Fruit fly (Drosophila melanogaster) whole organism, adult: ENCODE data around the gene CG8671.
A peak's percentile ranks its signal among the peaks of the same experiment; 100 is the strongest.

Experiments
- CG11617 ChIP-seq: fragments of 200-800 bp; sonication (Bioruptor generic); optimal IDR thresholded peaks from 2 replicates; lab custom pipeline; 2017; ENCODE audit warnings: mild to moderate bottlenecking, missing biosample characterization, missing genetic modification reagents, missing genetic modification characterization
- CG14711 ChIP-seq: fragments of 200-800 bp; sonication (Bioruptor generic); optimal IDR thresholded peaks from 2 replicates; lab custom pipeline; 2018; ENCODE audit warnings: missing biosample characterization, mild to moderate bottlenecking, missing genetic modification characterization, moderate library complexity
- CG1620 ChIP-seq: fragments of 200-800 bp; sonication (Bioruptor generic); optimal IDR thresholded peaks from 2 replicates; lab custom pipeline; 2016; ENCODE audit warnings: missing biosample characterization, missing genetic modification characterization
- CG33017 ChIP-seq: fragments of 200-800 bp; sonication (Bioruptor generic); optimal IDR thresholded peaks from 2 replicates; lab custom pipeline; 2018; ENCODE audit warnings: missing biosample characterization, mild to moderate bottlenecking, missing genetic modification characterization, moderate library complexity
- CG7045 ChIP-seq: fragments of 200-800 bp; sonication (Bioruptor generic); optimal IDR thresholded peaks from 2 replicates; lab custom pipeline; 2017; ENCODE audit warnings: missing biosample characterization, mild to moderate bottlenecking, missing genetic modification characterization
- Crg-1 ChIP-seq: fragments of 200-800 bp; sonication (Bioruptor generic); optimal IDR thresholded peaks from 2 replicates; lab custom pipeline; 2016; ENCODE audit warnings: missing biosample characterization, missing genetic modification characterization
- Hr96 ChIP-seq: fragments of 200-800 bp; sonication (Bioruptor generic); optimal IDR thresholded peaks from 2 replicates; lab custom pipeline; 2016; ENCODE audit warnings: missing biosample characterization, missing genetic modification characterization
- Mnt ChIP-seq: fragments of 200-800 bp; sonication (Bioruptor generic); optimal IDR thresholded peaks from 2 replicates; lab custom pipeline; 2016; ENCODE audit warnings: missing biosample characterization, mild to moderate bottlenecking, missing genetic modification characterization
- bab1 ChIP-seq: fragments of 200-800 bp; sonication (Bioruptor generic); optimal IDR thresholded peaks from 3 replicates; lab custom pipeline; 2019; ENCODE audit warnings: missing biosample characterization, mild to moderate bottlenecking, missing genetic modification characterization, moderate library complexity
- cic ChIP-seq: fragments of 200-800 bp; sonication (Bioruptor generic); optimal IDR thresholded peaks from 2 replicates; lab custom pipeline; 2017; ENCODE audit warnings: missing biosample characterization, mild to moderate bottlenecking, missing genetic modification characterization, moderate library complexity
- kay ChIP-seq: fragments of 200-800 bp; sonication (Bioruptor generic); peaks from one replicate; lab custom pipeline; 2016; ENCODE audit warnings: missing biosample characterization, missing genetic modification characterization, borderline replicate concordance
- pad ChIP-seq: fragments of 200-800 bp; sonication (Bioruptor generic); optimal IDR thresholded peaks from 3 replicates; lab custom pipeline; 2017; ENCODE audit warnings: missing biosample characterization, missing genetic modification characterization, mild to moderate bottlenecking, moderate library complexity, missing genetic modification reagents

dm6 chr2L:21219640-21220085 is 43.1 kb upstream of the CG8671 start:
- TF ChIP-seq Hr96 (GFP tag; lab: Kevin White, UChicago) (no peak), CG11617 (GFP tag; lab: Kevin White, UChicago) (no peak), Crg-1 (no peak), Mnt (GFP tag; lab: Kevin White, UChicago) (no peak), pad (GFP tag; lab: Kevin White, UChicago) (no peak), CG14711 (tag; lab: Kevin White, UChicago) (no peak), CG1620 (GFP tag; lab: Kevin White, UChicago) (no peak), CG7045 (peak; percentile 9), CG33017 (tag; lab: Kevin White, UChicago) (no peak), cic (peak; percentile 20), kay (GFP tag; lab: Kevin White, UChicago) (peak; percentile 30), bab1 (GFP tag; lab: Kevin White, UChicago) (peak; percentile 30)
